Worm (Caenorhabditis elegans) whole organism, L1 larva: Measurements from ENCODE around the gene C27F2.4.

ENCODE experiments used
- C04F5.9 ChIP-seq: sonication (generic microtip); optimal IDR thresholded peaks from 2 replicates; lab custom pipeline; 2016; ENCODE audit warnings: missing genetic modification characterization, missing compliant biosample characterization
- Y116A8C.19 ChIP-seq: sonication (generic microtip); optimal IDR thresholded peaks from 2 replicates; lab custom pipeline; 2016; ENCODE audit warnings: missing compliant biosample characterization, missing genetic modification characterization, borderline replicate concordance
- aha-1 ChIP-seq: fragments of 150-350 bp; optimal IDR thresholded peaks from 2 replicates; lab custom pipeline; 2014; ENCODE audit warnings: missing biosample characterization, missing genetic modification characterization
- alr-1 ChIP-seq: fragments of 200-800 bp; sonication (Bioruptor generic); optimal IDR thresholded peaks from 2 replicates; lab custom pipeline; 2018; ENCODE audit warnings: borderline replicate concordance, mild to moderate bottlenecking, missing genetic modification characterization, missing compliant biosample characterization
- aly-2 ChIP-seq: fragments of 150-350 bp; optimal IDR thresholded peaks from 2 replicates; lab custom pipeline; 2014; ENCODE audit warnings: missing biosample characterization, missing genetic modification characterization
- blmp-1 ChIP-seq: fragments of 150-350 bp; optimal IDR thresholded peaks from 2 replicates; lab custom pipeline; 2014; ENCODE audit warnings: missing biosample characterization, missing genetic modification characterization
- ceh-8 ChIP-seq: fragments of 200-800 bp; sonication (Bioruptor generic); optimal IDR thresholded peaks from 2 replicates; lab custom pipeline; 2018; ENCODE audit warnings: mild to moderate bottlenecking, missing genetic modification characterization, moderate library complexity, missing compliant biosample characterization
- ceh-88 ChIP-seq: fragments of 200-800 bp; sonication (Bioruptor generic); IDR thresholded peaks from 2 replicates; pipeline ENCODE4 v1.3.6; 2022; ENCODE audit warnings: missing genetic modification characterization, missing compliant biosample characterization
- ceh-90 ChIP-seq: sonication (generic microtip); optimal IDR thresholded peaks from 2 replicates; lab custom pipeline; 2016; ENCODE audit warnings: missing genetic modification characterization, missing compliant biosample characterization
- ces-1 ChIP-seq: fragments of 150-350 bp; optimal IDR thresholded peaks from 2 replicates; lab custom pipeline; 2014; ENCODE audit warnings: missing biosample characterization, missing genetic modification reagents, missing genetic modification characterization
- dpl-1 ChIP-seq, 3 experiments: fragments of 150-350 bp in 2 of 3; sonication (generic microtip) in 1 of 3; optimal IDR thresholded peaks; 2 replicates each; lab custom pipeline; 2014 to 2017; ENCODE audit warnings: missing biosample characterization in 3 of 3, missing genetic modification characterization in 3 of 3, missing genetic modification reagents in 3 of 3
- dsc-1 ChIP-seq: sonication (generic microtip); optimal IDR thresholded peaks from 2 replicates; lab custom pipeline; 2016; ENCODE audit warnings: mild to moderate bottlenecking, missing genetic modification characterization, missing compliant biosample characterization
- efl-1 ChIP-seq, 4 experiments: fragments of 150-350 bp; optimal IDR thresholded peaks in 3 of 4; peaks in 1 of 4; 1 replicate in 1 of 4; 2 replicates in 3 of 4; lab custom pipeline; 2014; ENCODE audit warnings: missing biosample characterization in 2 of 4, missing genetic modification characterization in 2 of 4, missing genetic modification reagents in 2 of 4
- efl-3 ChIP-seq: fragments of 200-800 bp; sonication (Bioruptor generic); optimal IDR thresholded peaks from 2 replicates; lab custom pipeline; 2018; ENCODE audit warnings: mild to moderate bottlenecking, missing genetic modification characterization, missing compliant biosample characterization
- ets-5 ChIP-seq: fragments of 200-800 bp; sonication (Bioruptor generic); IDR thresholded peaks from 2 replicates; pipeline ENCODE4 v1.3.6; 2022; ENCODE audit warnings: missing genetic modification characterization, missing compliant biosample characterization
- fkh-10 ChIP-seq: sonication (generic microtip); optimal IDR thresholded peaks from 2 replicates; lab custom pipeline; 2017; ENCODE audit warnings: missing biosample characterization, missing genetic modification reagents, missing genetic modification characterization
- fkh-4 ChIP-seq: sonication (generic microtip); optimal IDR thresholded peaks from 2 replicates; lab custom pipeline; 2016; ENCODE audit warnings: missing compliant biosample characterization, missing genetic modification characterization, borderline replicate concordance
- fkh-8 ChIP-seq: sonication (generic microtip); optimal IDR thresholded peaks from 2 replicates; lab custom pipeline; 2016; ENCODE audit warnings: mild to moderate bottlenecking, missing genetic modification characterization, missing compliant biosample characterization
- lin-15B ChIP-seq: fragments of 150-350 bp; sonication (generic microtip); optimal IDR thresholded peaks from 3 replicates; lab custom pipeline; 2014; ENCODE audit warnings: missing biosample characterization, missing genetic modification characterization
- lin-39 ChIP-seq: fragments of 150-350 bp; optimal IDR thresholded peaks from 2 replicates; lab custom pipeline; 2014; ENCODE audit warnings: missing biosample characterization, missing genetic modification reagents, missing genetic modification characterization
- lir-3 ChIP-seq: sonication (generic microtip); optimal IDR thresholded peaks from 2 replicates; lab custom pipeline; 2016; ENCODE audit warnings: mild to moderate bottlenecking, missing genetic modification characterization, moderate library complexity, missing compliant biosample characterization; ENCODE audit not compliant: poor library complexity
- lsy-2 ChIP-seq, 2 experiments: fragments of 150-350 bp; optimal IDR thresholded peaks; 2 replicates each; lab custom pipeline; 2014; ENCODE audit warnings: missing biosample characterization in 2 of 2, missing genetic modification characterization in 2 of 2
- mef-2 ChIP-seq: fragments of 150-350 bp; optimal IDR thresholded peaks from 2 replicates; lab custom pipeline; 2014; ENCODE audit warnings: missing biosample characterization, missing genetic modification characterization
- mep-1 ChIP-seq: fragments of 150-350 bp; optimal IDR thresholded peaks from 2 replicates; lab custom pipeline; 2014; ENCODE audit warnings: missing biosample characterization, missing genetic modification characterization
- nhr-12 ChIP-seq: sonication (generic microtip); optimal IDR thresholded peaks from 2 replicates; lab custom pipeline; 2017; ENCODE audit warnings: missing biosample characterization, missing genetic modification characterization
- nhr-237 ChIP-seq: fragments of 150-350 bp; optimal IDR thresholded peaks from 2 replicates; lab custom pipeline; 2014; ENCODE audit warnings: missing biosample characterization, missing genetic modification characterization
- nhr-28 ChIP-seq: fragments of 150-350 bp; optimal IDR thresholded peaks from 2 replicates; lab custom pipeline; 2014; ENCODE audit warnings: missing biosample characterization, missing genetic modification characterization
- nhr-77 ChIP-seq: fragments of 150-350 bp; optimal IDR thresholded peaks from 2 replicates; lab custom pipeline; 2014; ENCODE audit warnings: missing biosample characterization, missing genetic modification characterization
- nhr-85 ChIP-seq: sonication (generic microtip); peaks from one replicate; lab custom pipeline; 2016; ENCODE audit warnings: missing genetic modification characterization, inconsistent platforms, missing compliant biosample characterization
- pag-3 ChIP-seq: sonication (generic microtip); optimal IDR thresholded peaks from 2 replicates; lab custom pipeline; 2017; ENCODE audit warnings: missing genetic modification characterization, mild to moderate bottlenecking, missing compliant biosample characterization, antibody characterized with exemption, borderline replicate concordance; ENCODE audit not compliant: insufficient read depth
- pqm-1 ChIP-seq: sonication (generic microtip); optimal IDR thresholded peaks from 3 replicates; lab custom pipeline; 2017; ENCODE audit warnings: missing biosample characterization, missing genetic modification characterization
- rnt-1 ChIP-seq: sonication (generic microtip); optimal IDR thresholded peaks from 2 replicates; lab custom pipeline; 2016; ENCODE audit warnings: mild to moderate bottlenecking, missing genetic modification characterization, moderate library complexity, missing compliant biosample characterization
- snpc-4 ChIP-seq: fragments of 150-350 bp; optimal IDR thresholded peaks from 2 replicates; lab custom pipeline; 2014; ENCODE audit warnings: missing biosample characterization, missing genetic modification characterization
- sup-37 ChIP-seq: fragments of 200-800 bp; sonication (Bioruptor generic); optimal IDR thresholded peaks from 2 replicates; lab custom pipeline; 2018; ENCODE audit warnings: mild to moderate bottlenecking, missing genetic modification characterization, missing compliant biosample characterization
- swsn-7 ChIP-seq: sonication (generic microtip); optimal IDR thresholded peaks from 2 replicates; lab custom pipeline; 2016; ENCODE audit warnings: missing genetic modification characterization, missing compliant biosample characterization
- tlp-1 ChIP-seq: fragments of 150-350 bp; optimal IDR thresholded peaks from 2 replicates; lab custom pipeline; 2014; ENCODE audit warnings: missing biosample characterization, missing genetic modification characterization
- unc-130 ChIP-seq: fragments of 150-350 bp; optimal IDR thresholded peaks from 2 replicates; lab custom pipeline; 2017; ENCODE audit warnings: missing biosample characterization, missing genetic modification characterization, inconsistent platforms
- unc-30 ChIP-seq: sonication (generic microtip); optimal IDR thresholded peaks from 2 replicates; lab custom pipeline; 2017; ENCODE audit warnings: missing biosample characterization, missing genetic modification characterization
- unc-62 ChIP-seq: fragments of 150-350 bp; optimal IDR thresholded peaks from 2 replicates; lab custom pipeline; 2014; ENCODE audit warnings: missing biosample characterization, missing genetic modification reagents, missing genetic modification characterization
- vab-15 ChIP-seq: sonication (generic microtip); optimal IDR thresholded peaks from 2 replicates; lab custom pipeline; 2017; ENCODE audit warnings: missing genotype, mild to moderate bottlenecking, missing genetic modification characterization, missing compliant biosample characterization
- xbp-1 ChIP-seq: sonication (generic microtip); optimal IDR thresholded peaks from 2 replicates; lab custom pipeline; 2016; ENCODE audit warnings: missing genetic modification characterization, missing compliant biosample characterization
- zag-1 ChIP-seq: fragments of 150-350 bp; optimal IDR thresholded peaks from 2 replicates; lab custom pipeline; 2014; ENCODE audit warnings: missing biosample characterization, missing genetic modification characterization
- ztf-11 ChIP-seq, 2 experiments: sonication (generic microtip); optimal IDR thresholded peaks; 2 replicates each; lab custom pipeline; 2016 to 2017; ENCODE audit warnings: missing genetic modification characterization in 2 of 2, missing biosample characterization in 1 of 2, missing compliant biosample characterization in 1 of 2

C27F2.4 gene

ce11 chrIII:4960204-4960603, at the start of gene C27F2.4:
Gene C27F2.4, minus strand, starts transcription at chrIII:4960304.
- TF ChIP-seq tlp-1 (tag; lab: Kevin White, UChicago), result no peak
- TF ChIP-seq, all 84 proteins: peak for 0

DNA sequence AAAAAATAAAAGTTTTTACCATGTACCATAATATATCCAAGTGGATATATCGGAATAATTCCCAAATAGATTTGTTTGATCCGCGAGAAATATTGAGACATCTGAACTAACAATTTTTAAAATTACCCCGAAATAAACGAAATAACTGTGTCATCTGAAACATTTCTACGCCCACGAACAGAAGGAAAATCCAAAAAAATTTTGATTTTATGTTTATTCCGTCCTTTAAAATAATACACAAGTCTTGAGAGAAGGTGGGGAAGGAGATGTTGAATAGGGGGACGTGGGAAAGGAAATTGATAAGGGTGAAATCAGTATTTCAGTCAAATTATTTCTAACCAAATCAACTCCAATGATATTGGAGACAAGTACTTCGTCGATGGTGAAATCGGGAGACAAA, 48.6 kb upstream of the C27F2.4 start, which contains the start of gene R144.11:
R144.11 (minus strand) TSS at position 101 of the 400 bp plus-strand sequence.
- TF ChIP-seq unc-130 (tag; lab: Kevin White, UChicago), result no peak
- TF ChIP-seq mep-1, result no peak
- no peak for TF ChIP-seq zag-1
- peak; percentile 31 for TF ChIP-seq nhr-85 (tag; lab: Kevin White, UChicago)
- no peak for TF ChIP-seq efl-1 (optimal IDR thresholded peaks at IDR 0.05; lab: Kevin White, UChicago)
- peak in 1 of 2 experiments; percentile 30 for TF ChIP-seq efl-1 (GFP tag; optimal IDR thresholded peaks at IDR 0.05 in 1 of 2; lab: Kevin White, UChicago)
- TF ChIP-seq ceh-88, result no peak
- peak; percentile 79 for TF ChIP-seq aly-2
- TF ChIP-seq ces-1, result no peak
- TF ChIP-seq ceh-8 (GFP tag; lab: Kevin White, UChicago), result no peak
- no peak for TF ChIP-seq Y116A8C.19 (tag; lab: Kevin White, UChicago)
- no peak for TF ChIP-seq nhr-12 (tag; lab: Kevin White, UChicago)
- TF ChIP-seq nhr-237 (tag; lab: Kevin White, UChicago), result no peak
- TF ChIP-seq nhr-77 (tag; lab: Kevin White, UChicago), result no peak
- no peak for TF ChIP-seq xbp-1 (tag; lab: Kevin White, UChicago)
- TF ChIP-seq unc-30 (tag; lab: Kevin White, UChicago), result no peak
- no peak for TF ChIP-seq lin-15B
- TF ChIP-seq ztf-11 (tag; optimal IDR thresholded peaks at IDR 0.05; lab: Kevin White, UChicago), result no peak

DNA sequence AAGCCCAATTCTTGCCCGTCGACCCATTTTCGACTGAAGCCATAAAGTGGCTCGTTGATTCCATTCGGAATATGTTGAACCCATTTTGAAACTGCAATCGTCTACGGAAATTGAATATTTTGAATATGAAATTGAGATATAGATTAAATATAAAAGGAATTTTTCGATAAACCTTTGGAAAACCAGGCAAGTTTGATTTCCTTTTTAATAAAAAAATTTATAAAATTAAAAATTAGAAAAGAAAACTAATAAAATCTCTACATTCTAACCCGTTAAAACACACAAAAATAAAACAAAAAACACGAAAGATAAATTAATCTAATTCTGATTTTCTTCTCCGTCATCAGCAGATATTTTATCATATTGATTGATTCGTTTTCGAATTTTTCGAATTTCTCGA, 46.8 kb upstream of the C27F2.4 start, which contains the start of gene R144.12:
R144.12 (minus strand) TSS at position 101 of the 400 bp plus-strand sequence.
- TF ChIP-seq fkh-10 (GFP tag; lab: Kevin White, UChicago) (no peak), lsy-2 (tag; optimal IDR thresholded peaks at IDR 0.05; lab: Kevin White, UChicago) (no peak), dsc-1 (no peak), unc-30 (tag; lab: Kevin White, UChicago) (no peak), lin-39 (tag; lab: Kevin White, UChicago) (no peak), unc-62 (GFP tag; lab: Kevin White, UChicago) (no peak), rnt-1 (tag; lab: Kevin White, UChicago) (no peak), lir-3 (no peak), aha-1 (no peak), sup-37 (no peak)

- TF ChIP-seq C04F5.9 (tag; lab: Kevin White, UChicago) (no peak), efl-1 (optimal IDR thresholded peaks at IDR 0.05; lab: Kevin White, UChicago) (no peak), efl-1 (GFP tag; optimal IDR thresholded peaks at IDR 0.05 in 1 of 2; lab: Kevin White, UChicago) (peak in 1 of 2 experiments; percentile 9)
Observed at ce11 chrIII:5004621-5005020, 44.5 kb upstream of the C27F2.4 start, which contains the start of gene R144.6. Gene R144.6, minus strand, starts transcription at chrIII:5004721.

DNA sequence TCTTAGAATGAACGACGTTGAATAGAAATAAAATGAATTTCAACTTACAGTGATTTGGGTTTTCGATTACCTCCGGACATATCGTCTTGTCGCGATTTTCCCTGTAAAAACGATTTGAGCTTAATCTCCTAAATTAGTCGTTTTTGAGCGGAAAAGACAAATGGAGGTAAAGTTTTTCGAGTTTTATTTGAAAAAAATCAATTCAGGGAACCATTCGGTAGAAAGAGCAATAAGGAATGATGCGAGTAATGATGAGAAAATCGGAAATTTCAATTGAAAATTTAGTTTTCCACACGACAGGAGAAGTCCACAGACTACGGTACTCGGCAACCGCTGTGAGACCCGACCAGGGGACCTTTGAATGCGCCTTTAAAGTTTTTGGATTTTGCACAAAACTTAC, 42.1 kb upstream of the C27F2.4 start, which contains the start of gene R144.10:
R144.10 (minus strand) TSS at position 101 of the 400 bp plus-strand sequence.
- TF ChIP-seq pag-3 (tag; lab: Kevin White, UChicago) (no peak), dsc-1 (no peak), vab-15 (tag; lab: Kevin White, UChicago) (no peak), snpc-4 (tag; lab: Kevin White, UChicago) (no peak), fkh-8 (tag; lab: Kevin White, UChicago) (no peak), unc-62 (GFP tag; lab: Kevin White, UChicago) (no peak)

DNA sequence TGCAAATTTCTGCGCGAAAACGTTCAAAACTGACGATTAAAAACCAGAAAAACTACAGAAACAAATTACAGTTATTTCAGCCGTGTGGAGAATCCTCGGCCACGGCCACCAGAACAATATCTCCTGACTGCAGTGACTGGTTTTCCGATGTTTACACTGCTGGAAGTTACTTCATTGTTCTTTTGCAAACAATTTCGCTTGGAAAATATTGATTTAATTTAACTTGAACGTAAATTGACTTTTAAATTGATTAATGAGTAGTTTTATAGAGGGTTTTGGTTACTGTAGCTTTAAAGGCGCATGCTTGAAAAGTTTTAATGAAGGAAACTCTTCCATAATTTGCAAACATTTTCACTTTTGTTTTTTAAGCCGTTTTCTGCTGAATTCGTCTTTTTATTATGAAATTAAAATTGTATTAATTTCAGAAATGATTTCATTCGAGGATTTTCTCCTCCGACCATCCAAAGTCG, 38.9 kb upstream of the C27F2.4 start, which contains the start of gene smcr-8:
smcr-8 (plus strand) TSS at position 420 of the 470 bp plus-strand sequence.
- TF ChIP-seq dpl-1 (GFP tag; optimal IDR thresholded peaks at IDR 0.05; lab: Kevin White, UChicago) (peak in 1 of 3 experiments; percentile 14), efl-1 (optimal IDR thresholded peaks at IDR 0.05; lab: Kevin White, UChicago) (no peak), efl-1 (GFP tag; optimal IDR thresholded peaks at IDR 0.05 in 1 of 2; lab: Kevin White, UChicago) (peak; percentile 39 to 58), nhr-28 (tag; lab: Kevin White, UChicago) (no peak), blmp-1 (tag; lab: Kevin White, UChicago) (no peak), efl-3 (GFP tag; lab: Kevin White, UChicago) (no peak), mef-2 (tag; lab: Kevin White, UChicago) (no peak), lsy-2 (tag; optimal IDR thresholded peaks at IDR 0.05; lab: Kevin White, UChicago) (peak in 1 of 2 experiments; percentile 28), ceh-90 (tag; lab: Kevin White, UChicago) (peak; percentile 23), mep-1 (no peak), swsn-7 (tag; lab: Kevin White, UChicago) (no peak), alr-1 (tag; lab: Kevin White, UChicago) (no peak), fkh-4 (tag; lab: Kevin White, UChicago) (no peak), pqm-1 (tag; lab: Kevin White, UChicago) (no peak), ets-5 (GFP tag; lab: Robert Waterston, UW) (no peak)
